Fruit fly (Drosophila melanogaster) S2 (cell line): ENCODE measurements around the gene CG4678.

ENCODE experiments used
- CG8478 ChIP-seq: fragments of >200 bp; optimal IDR thresholded peaks from 2 replicates; lab custom pipeline; 2018
- CTCF ChIP-seq, 2 experiments: fragments of >200 bp; optimal IDR thresholded peaks; 2 replicates each; lab custom pipeline; 2018

- TF ChIP-seq CTCF (optimal IDR thresholded peaks at IDR 0.05; lab: Kevin White, UChicago) (no peak), CG8478 (lab: Kevin White, UChicago) (no peak)
These were observed 44.8 kb upstream of the CG4678 start, which contains the start of the genes CG32573 and CG42512 for dm6 chrX:16651098-16651497.
